Fruit fly (Drosophila melanogaster): ENCODE measurements around the gene ymp.

The ymp gene

dm6 chr3R:25550428-25550827 lies 58.5 kb downstream of the ymp start (continued):
- TF ChIP-seq BEAF-32 (GFP tag; optimal IDR thresholded peaks at IDR 0.05) (no peak), Vsx1 (GFP tag; optimal IDR thresholded peaks at IDR 0.05) (peak; percentile 35), Sry-δ (GFP tag; optimal IDR thresholded peaks at IDR 0.05) (no peak), Max (GFP tag; optimal IDR thresholded peaks at IDR 0.05) (no peak), Gsc (GFP tag; IDR thresholded peaks at IDR 0.05) (no peak), CG7745 (tag; optimal IDR thresholded peaks at IDR 0.05) (no peak), vvl (GFP tag; IDR thresholded peaks at IDR 0.05) (peak; percentile 37; the same call in 1 of the 2 replicates), Mes4 (GFP tag; optimal IDR thresholded peaks at IDR 0.05) (no peak)

- TF ChIP-seq CG11560 (tag; IDR thresholded peaks at IDR 0.05) (no peak), vvl (GFP tag; IDR thresholded peaks at IDR 0.05) (peak; percentile 68), oc (tag; optimal IDR thresholded peaks at IDR 0.05) (peak; percentile 79), luna (GFP tag; optimal IDR thresholded peaks at IDR 0.05) (no peak), org-1 (GFP tag; optimal IDR thresholded peaks at IDR 0.05) (no peak), run (tag; optimal IDR thresholded peaks at IDR 0.05) (peak; percentile 55), salm (tag; optimal IDR thresholded peaks at IDR 0.05) (no peak)
These were observed 59.2 kb downstream of the ymp start for dm6 chr3R:25549740-25550139.

dm6 chr3R:25543565-25544317 lies 65.2 kb downstream of the ymp start:
- TF ChIP-seq CG5953 (GFP tag; IDR thresholded peaks at IDR 0.05) (no peak), CG6813 (GFP tag; optimal IDR thresholded peaks at IDR 0.05) (peak; percentile 21), CG17568 (GFP tag; optimal IDR thresholded peaks at IDR 0.05) (peak; percentile 35), salm (tag; optimal IDR thresholded peaks at IDR 0.05) (no peak), corto (GFP tag; optimal IDR thresholded peaks at IDR 0.05) (no peak), Pdp1 (GFP tag; optimal IDR thresholded peaks at IDR 0.05) (no peak), pros (GFP tag; optimal IDR thresholded peaks at IDR 0.05) (no peak), Hmr (GFP tag; optimal IDR thresholded peaks at IDR 0.05) (peak; percentile 19), gsb (GFP tag; IDR thresholded peaks at IDR 0.05) (no peak), ac (GFP tag; optimal IDR thresholded peaks at IDR 0.05) (no peak), H2.0 (GFP tag; IDR thresholded peaks at IDR 0.05) (no peak), Mes4 (GFP tag; optimal IDR thresholded peaks at IDR 0.05) (no peak), CG1024 (GFP tag; IDR thresholded peaks at IDR 0.05) (no peak), Hey (tag; optimal IDR thresholded peaks at IDR 0.05) (no peak), Hr3 (GFP tag; optimal IDR thresholded peaks at IDR 0.05) (no peak), unc-4 (GFP tag; IDR thresholded peaks at IDR 0.05; ENCODE audit: partially characterized antibody) (no peak), Hr78 (GFP tag; optimal IDR thresholded peaks at IDR 0.05) (peak in 1 of 2 experiments; percentile 1), CG1529 (GFP tag; optimal IDR thresholded peaks at IDR 0.05) (peak; percentile 15), CG12391 (tag; optimal IDR thresholded peaks at IDR 0.05) (no peak), Blimp-1 (GFP tag; optimal IDR thresholded peaks at IDR 0.05) (peak; percentile 20), tx (GFP tag; optimal IDR thresholded peaks at IDR 0.05) (no peak), CG12769 (tag; optimal IDR thresholded peaks at IDR 0.05) (no peak), pb (GFP tag; optimal IDR thresholded peaks at IDR 0.05) (no peak), Rfx (GFP tag; IDR thresholded peaks at IDR 0.05) (0 out of 2 replicates have a peak, but pooled peaks have one; percentile 10), Dll (GFP tag; IDR thresholded peaks at IDR 0.05; ENCODE audit: partially characterized antibody) (no peak), PHDP (tag; optimal IDR thresholded peaks at IDR 0.05) (peak; percentile 56), usp (GFP tag; optimal IDR thresholded peaks at IDR 0.05) (no peak), HHEX (GFP tag; optimal IDR thresholded peaks at IDR 0.05) (peak; percentile 41), CG17361 (GFP tag; IDR thresholded peaks at IDR 0.05) (0 out of 3 replicates have a peak, but pooled peaks have one; percentile 24), CG6791 (GFP tag; IDR thresholded peaks at IDR 0.05; ENCODE audit: partially characterized antibody) (no peak), Tbp (GFP tag; optimal IDR thresholded peaks at IDR 0.05) (no peak), CG1602 (GFP tag; optimal IDR thresholded peaks at IDR 0.05) (no peak), grn (GFP tag; optimal IDR thresholded peaks at IDR 0.05) (peak; percentile 2)

Measured in whole organism, embryonic.